Worm (Caenorhabditis elegans) whole organism, L1 larva: ENCODE results near the gene clec-179.

ENCODE experiments used
- ceh-8 ChIP-seq: fragments of 200-800 bp; sonication (Bioruptor generic); optimal IDR thresholded peaks from 2 replicates; lab custom pipeline; 2018; ENCODE audit warnings: mild to moderate bottlenecking, missing genetic modification characterization, moderate library complexity, missing compliant biosample characterization
- jun-1 ChIP-seq: fragments of 150-350 bp; optimal IDR thresholded peaks from 2 replicates; lab custom pipeline; 2014; ENCODE audit warnings: missing biosample characterization, missing genetic modification reagents, missing genetic modification characterization
- snu-23 ChIP-seq: sonication (generic microtip); optimal IDR thresholded peaks from 2 replicates; lab custom pipeline; 2016; ENCODE audit warnings: missing genetic modification characterization, missing compliant biosample characterization

DNA sequence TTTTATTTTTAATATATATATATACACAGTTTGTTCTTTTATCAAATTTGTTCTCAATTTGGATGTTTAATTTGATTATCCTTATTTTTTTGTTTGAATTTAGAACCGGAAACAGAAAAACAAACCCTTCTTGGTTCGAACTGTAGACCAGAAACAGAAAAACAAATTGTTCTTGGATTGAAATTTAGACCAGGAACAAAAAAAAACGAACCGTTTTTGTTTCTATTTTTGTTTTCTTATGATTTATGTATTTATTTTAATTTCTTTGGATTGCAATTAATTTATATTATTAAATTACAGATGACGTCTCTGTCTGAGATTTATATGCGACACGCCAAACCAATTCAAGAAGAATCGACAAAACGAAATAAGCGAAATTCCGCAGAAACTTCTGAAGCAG, 9.2 kb downstream of the clec-179 start, which contains the start of gene C42D4.19:
- TF ChIP-seq snu-23 (GFP tag; lab: Kevin White, UChicago): no peak
- no peak for TF ChIP-seq ceh-8
- TF ChIP-seq jun-1 (tag; lab: Kevin White, UChicago): no peak
